Worm (Caenorhabditis elegans) whole organism, L2 larva: ENCODE measurements around the gene got-1.2.

Source experiments
- ZK546.5 ChIP-seq: sonication (generic microtip); optimal IDR thresholded peaks from 2 replicates; lab custom pipeline; 2017; ENCODE audit warnings: missing biosample characterization, missing genetic modification characterization
- egl-27 ChIP-seq: sonication (generic microtip); optimal IDR thresholded peaks from 3 replicates; lab custom pipeline; 2017; ENCODE audit warnings: missing biosample characterization, missing genetic modification reagents, missing genetic modification characterization
- fos-1 ChIP-seq: fragments of 150-350 bp; optimal IDR thresholded peaks from 2 replicates; lab custom pipeline; 2014; ENCODE audit warnings: missing biosample characterization, missing genetic modification characterization
- nhr-25 ChIP-seq: fragments of 150-350 bp; sonication (generic microtip); optimal IDR thresholded peaks from 3 replicates; lab custom pipeline; 2014; ENCODE audit warnings: missing biosample characterization, missing genetic modification characterization
- sma-9 ChIP-seq, 2 experiments: fragments of 150-350 bp in 1 of 2; sonication (generic microtip) in 1 of 2; optimal IDR thresholded peaks; 2 replicates each; lab custom pipeline; 2014 to 2016; ENCODE audit warnings: missing genetic modification characterization in 2 of 2, mild to moderate bottlenecking in 1 of 2, missing biosample characterization in 1 of 2, missing compliant biosample characterization in 1 of 2, missing genetic modification reagents in 1 of 2, moderate library complexity in 1 of 2

DNA sequence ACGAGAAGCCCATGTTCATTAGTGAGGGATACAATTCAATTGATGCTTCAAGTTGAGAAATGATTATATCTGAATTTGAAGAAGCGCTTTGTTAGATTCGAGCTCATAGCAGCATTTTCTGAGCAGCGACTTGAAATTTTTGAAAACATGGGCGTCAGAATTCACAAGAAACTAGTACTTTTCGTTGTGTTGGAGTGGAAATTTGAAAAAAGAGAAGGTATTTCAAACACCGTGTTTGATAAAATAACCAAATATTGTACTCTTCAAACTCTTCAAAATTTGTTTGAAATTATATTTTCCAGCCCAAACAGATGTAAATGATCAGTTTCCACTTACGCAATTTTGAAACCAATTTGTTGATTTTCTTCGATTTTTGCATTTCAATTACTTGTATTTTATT, 48.0 kb downstream of the got-1.2 start, which contains the start of gene C10E2.2:
- TF ChIP-seq egl-27 (tag; lab: Kevin White, UChicago) (no peak), sma-9 (GFP tag; optimal IDR thresholded peaks at IDR 0.05; lab: Kevin White, UChicago) (no peak), sma-9 (tag; optimal IDR thresholded peaks at IDR 0.05; lab: Kevin White, UChicago) (no peak), ZK546.5 (tag; lab: Kevin White, UChicago) (no peak), fos-1 (tag; lab: Kevin White, UChicago) (no peak), nhr-25 (tag; lab: Kevin White, UChicago) (no peak)
